Worm (Caenorhabditis elegans): ENCODE results near the gene rpl-43.

DNA sequence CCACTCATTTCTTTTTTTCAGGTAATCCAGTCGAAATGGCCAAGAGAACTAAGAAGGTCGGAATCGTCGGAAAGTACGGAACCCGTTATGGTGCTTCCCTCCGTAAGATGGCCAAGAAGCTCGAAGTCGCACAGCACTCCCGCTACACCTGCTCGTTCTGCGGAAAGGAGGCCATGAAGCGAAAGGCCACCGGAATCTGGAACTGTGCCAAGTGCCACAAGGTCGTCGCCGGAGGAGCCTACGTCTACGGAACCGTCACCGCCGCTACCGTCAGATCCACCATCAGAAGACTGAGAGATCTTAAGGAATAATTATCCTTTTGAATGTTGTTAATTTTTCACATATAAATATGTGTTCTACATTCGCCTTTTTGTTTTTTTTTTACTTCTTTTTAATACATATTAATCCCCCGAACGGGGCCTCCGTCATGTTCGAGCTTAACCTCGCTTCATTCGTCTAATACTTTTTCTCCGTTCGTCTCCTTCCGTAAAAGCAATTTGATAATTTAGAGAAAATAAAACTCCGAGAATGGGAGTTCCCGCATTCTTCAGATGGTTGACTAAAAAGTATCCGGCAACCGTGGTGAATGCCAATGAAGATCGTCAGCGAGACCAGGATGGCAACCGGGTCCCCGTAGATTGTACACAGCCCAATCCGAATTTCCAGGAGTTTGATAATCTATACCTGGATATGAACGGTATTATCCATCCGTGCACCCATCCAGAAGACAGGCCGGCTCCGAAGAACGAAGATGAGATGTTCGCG lies at the start of gene rpl-43, which contains the start of gene xrn-2:
- no peak for TF ChIP-seq cog-1 (tag; optimal IDR thresholded peaks at IDR 0.05)
- no peak for TF ChIP-seq ref-1 (GFP tag; conservative IDR thresholded peaks at IDR 0.05)
- no peak for TF ChIP-seq flt-1 (GFP tag; IDR thresholded peaks at IDR 0.05)
- TF ChIP-seq klf-2 (GFP tag; conservative IDR thresholded peaks at IDR 0.05): no peak
- no peak for TF ChIP-seq ztf-29 (GFP tag; IDR thresholded peaks at IDR 0.05)
- no peak for TF ChIP-seq T22C8.4 (GFP tag; IDR thresholded peaks at IDR 0.05)
- TF ChIP-seq tab-1 (GFP tag; IDR thresholded peaks at IDR 0.05): no peak
- no peak for TF ChIP-seq ztf-23 (GFP tag; IDR thresholded peaks at IDR 0.05)
- TF ChIP-seq med-1 (GFP tag; optimal IDR thresholded peaks at IDR 0.05; ENCODE audit: insufficient read depth): no peak

All from whole organism, midembryonic.